Fruit fly (Drosophila melanogaster) whole organism, pupa: Measurements from ENCODE around the gene ppk21.

Experiments used
- CG17806 ChIP-seq: fragments of 200-800 bp; sonication (Bioruptor generic); optimal IDR thresholded peaks from 2 replicates; lab custom pipeline; 2018; ENCODE audit warnings: missing biosample characterization, mild to moderate bottlenecking, missing genetic modification characterization, moderate library complexity
- CG4496 ChIP-seq: fragments of 200-800 bp; sonication (Bioruptor generic); IDR thresholded peaks from 3 replicates; pipeline ENCODE4 v1.3.6; 2022; ENCODE audit warnings: missing biosample characterization, missing genetic modification characterization
- gl ChIP-seq: fragments of 200-800 bp; sonication (Bioruptor generic); optimal IDR thresholded peaks from 2 replicates; lab custom pipeline; 2018; ENCODE audit warnings: missing biosample characterization, mild to moderate bottlenecking, missing genetic modification characterization
- rn ChIP-seq: fragments of 200-800 bp; sonication (Bioruptor generic); IDR thresholded peaks from 2 replicates; pipeline ENCODE4 v1.3.6; 2022; ENCODE audit warnings: missing biosample characterization, missing genetic modification characterization

- TF ChIP-seq rn (GFP tag; lab: Robert Waterston, UW) (no peak), gl (tag; lab: Kevin White, UChicago) (no peak), CG17806 (tag; lab: Kevin White, UChicago) (no peak), CG4496 (GFP tag; lab: Robert Waterston, UW) (no peak)
These were observed 37.2 kb downstream of the ppk21 start for dm6 chr3R:29701739-29702138.
